Worm (Caenorhabditis elegans) whole organism, young adult: ENCODE results near the gene C08E8.1.

Experiments
- B0019.2 ChIP-seq: fragments of 200-800 bp; sonication (Bioruptor generic); conservative IDR thresholded peaks from 2 replicates; pipeline ENCODE4 v1.3.6; 2022; ENCODE audit warnings: missing genetic modification reagents, missing genetic modification characterization, missing compliant biosample characterization
- B0261.1 ChIP-seq: sonication (generic microtip); optimal IDR thresholded peaks from 2 replicates; lab custom pipeline; 2016; ENCODE audit warnings: mild to moderate bottlenecking, missing genetic modification characterization, moderate library complexity, missing compliant biosample characterization
- B0336.3 ChIP-seq: fragments of 200-800 bp; sonication (Bioruptor generic); IDR thresholded peaks from 2 replicates; pipeline ENCODE4 v1.3.6; 2022; ENCODE audit warnings: missing genetic modification characterization, missing compliant biosample characterization
- C06A6.2 ChIP-seq: fragments of 200-800 bp; sonication (Bioruptor generic); conservative IDR thresholded peaks from 2 replicates; pipeline ENCODE4 v1.3.6; 2022; ENCODE audit warnings: missing genetic modification characterization, missing compliant biosample characterization
- C17E4.6 ChIP-seq: fragments of 200-800 bp; sonication (Bioruptor generic); IDR thresholded peaks from 2 replicates; pipeline ENCODE4 v1.3.6; 2022; ENCODE audit warnings: missing genetic modification reagents, missing genetic modification characterization, missing compliant biosample characterization
- F22D6.2 ChIP-seq: sonication (generic microtip); optimal IDR thresholded peaks from 2 replicates; lab custom pipeline; 2016; ENCODE audit warnings: mild to moderate bottlenecking, missing genetic modification characterization, missing compliant biosample characterization
- F33H1.4 ChIP-seq: fragments of 200-800 bp; sonication (Bioruptor generic); IDR thresholded peaks from 2 replicates; pipeline ENCODE4 v1.3.6; 2022; ENCODE audit warnings: missing genetic modification reagents, missing genetic modification characterization, missing compliant biosample characterization
- F49E8.2 ChIP-seq: sonication (generic microtip); optimal IDR thresholded peaks from 3 replicates; lab custom pipeline; 2017; ENCODE audit warnings: missing genetic modification characterization, mild to moderate bottlenecking, missing compliant biosample characterization, antibody characterized with exemption, moderate library complexity; ENCODE audit not compliant: insufficient read depth
- Y53F4B.3 ChIP-seq: fragments of 200-800 bp; sonication (Bioruptor generic); IDR thresholded peaks from 2 replicates; pipeline ENCODE4 v1.3.6; 2022; ENCODE audit warnings: missing genetic modification reagents, missing genetic modification characterization, missing compliant biosample characterization
- ZK185.1 ChIP-seq: sonication (generic microtip); optimal IDR thresholded peaks from 2 replicates; lab custom pipeline; 2016; ENCODE audit warnings: mild to moderate bottlenecking, missing genetic modification characterization, missing compliant biosample characterization; ENCODE audit not compliant: poor library complexity, severe bottlenecking
- aptf-3 ChIP-seq: fragments of 200-800 bp; sonication (Bioruptor generic); IDR thresholded peaks from 2 replicates; pipeline ENCODE4 v1.3.6; 2022; ENCODE audit warnings: missing genetic modification characterization, missing compliant biosample characterization
- bed-2 ChIP-seq: fragments of 200-800 bp; sonication (Bioruptor generic); IDR thresholded peaks from 2 replicates; pipeline ENCODE4 v1.3.6; 2022; ENCODE audit warnings: missing genetic modification reagents, missing genetic modification characterization, missing compliant biosample characterization
- ceh-58 ChIP-seq: fragments of 200-800 bp; sonication (Bioruptor generic); IDR thresholded peaks from 2 replicates; pipeline ENCODE4 v1.3.6; 2022; ENCODE audit warnings: missing genetic modification characterization, missing compliant biosample characterization
- ceh-91 ChIP-seq: fragments of 200-800 bp; sonication (Bioruptor generic); IDR thresholded peaks from 2 replicates; pipeline ENCODE4 v1.3.6; 2022; ENCODE audit warnings: missing genetic modification reagents, missing genetic modification characterization, missing compliant biosample characterization
- dox-1 ChIP-seq: fragments of 200-800 bp; sonication (Bioruptor generic); IDR thresholded peaks from 2 replicates; pipeline ENCODE4 v1.3.6; 2022; ENCODE audit warnings: missing genetic modification reagents, missing genetic modification characterization, missing compliant biosample characterization
- ekl-4 ChIP-seq: fragments of 200-800 bp; sonication (Bioruptor generic); IDR thresholded peaks from 2 replicates; pipeline ENCODE4 v1.3.6; 2022; ENCODE audit warnings: missing genetic modification reagents, missing genetic modification characterization, missing compliant biosample characterization
- fkh-3 ChIP-seq: sonication (generic microtip); optimal IDR thresholded peaks from 2 replicates; lab custom pipeline; 2016; ENCODE audit warnings: mild to moderate bottlenecking, missing genetic modification characterization, missing compliant biosample characterization
- him-1 ChIP-seq: sonication (generic microtip); optimal IDR thresholded peaks from 2 replicates; lab custom pipeline; 2016; ENCODE audit warnings: missing genotype, missing genetic modification reagents, missing genetic modification characterization, missing compliant biosample characterization
- hmg-20 ChIP-seq: fragments of 200-800 bp; sonication (Bioruptor generic); IDR thresholded peaks from 2 replicates; pipeline ENCODE4 v1.3.6; 2022; ENCODE audit warnings: missing genetic modification reagents, missing genetic modification characterization, missing compliant biosample characterization
- hrde-1 ChIP-seq: sonication (generic microtip); optimal IDR thresholded peaks from 2 replicates; lab custom pipeline; 2016; ENCODE audit warnings: missing genetic modification characterization, mild to moderate bottlenecking, missing compliant biosample characterization, moderate library complexity, missing genotype, missing genetic modification reagents, borderline replicate concordance
- hsf-1 ChIP-seq: fragments of 200-800 bp; sonication (Bioruptor generic); IDR thresholded peaks from 2 replicates; pipeline ENCODE4 v1.3.6; 2022; ENCODE audit warnings: missing genetic modification reagents, missing genetic modification characterization, missing compliant biosample characterization
- lin-26 ChIP-seq: fragments of 200-800 bp; sonication (Bioruptor generic); IDR thresholded peaks from 2 replicates; pipeline ENCODE4 v1.3.6; 2022; ENCODE audit warnings: missing genetic modification reagents, missing genetic modification characterization, missing compliant biosample characterization
- lin-35 ChIP-seq, 3 experiments: fragments of 150-350 bp in 2 of 3; sonication (generic microtip) in 1 of 3; optimal IDR thresholded peaks; 2 replicates each; lab custom pipeline; 2014 to 2018; ENCODE audit warnings: missing biosample characterization in 3 of 3, missing genetic modification characterization in 3 of 3, missing genetic modification reagents in 3 of 3
- lin-40 ChIP-seq: sonication (generic microtip); optimal IDR thresholded peaks from 2 replicates; lab custom pipeline; 2016; ENCODE audit warnings: missing genetic modification characterization, mild to moderate bottlenecking, missing compliant biosample characterization, missing genotype, missing genetic modification reagents
- madf-6 ChIP-seq: fragments of 200-800 bp; sonication (Bioruptor generic); IDR thresholded peaks from 2 replicates; pipeline ENCODE4 v1.3.6; 2022; ENCODE audit warnings: missing genetic modification reagents, missing genetic modification characterization, missing compliant biosample characterization
- nhr-179 ChIP-seq: sonication (generic microtip); optimal IDR thresholded peaks from 2 replicates; lab custom pipeline; 2016; ENCODE audit warnings: mild to moderate bottlenecking, missing genetic modification characterization, missing compliant biosample characterization
- nhr-90 ChIP-seq: sonication (generic microtip); optimal IDR thresholded peaks from 2 replicates; lab custom pipeline; 2016; ENCODE audit warnings: missing genotype, mild to moderate bottlenecking, missing genetic modification characterization, missing compliant biosample characterization
- pha-4 ChIP-seq: fragments of 150-350 bp; sonication (generic microtip); optimal IDR thresholded peaks from 2 replicates; lab custom pipeline; 2014; ENCODE audit warnings: missing biosample characterization, missing genetic modification reagents, missing genetic modification characterization
- rpc-1 ChIP-seq, 2 experiments: fragments of 150-350 bp in 1 of 2; sonication (generic microtip) in 1 of 2; optimal IDR thresholded peaks; 2 replicates each; lab custom pipeline; 2014 to 2018; ENCODE audit warnings: missing biosample characterization in 1 of 2, missing genetic modification characterization in 1 of 2, missing genetic modification reagents in 1 of 2, missing genotype in 1 of 2
- snpc-3.4 ChIP-seq: sonication (generic microtip); optimal IDR thresholded peaks from 2 replicates; lab custom pipeline; 2017; ENCODE audit warnings: missing genetic modification characterization, mild to moderate bottlenecking, missing compliant biosample characterization, antibody characterized with exemption, moderate library complexity, missing genotype, missing genetic modification reagents
- tbx-9 ChIP-seq: sonication (generic microtip); optimal IDR thresholded peaks from 2 replicates; lab custom pipeline; 2016; ENCODE audit warnings: borderline replicate concordance, missing genetic modification characterization, inconsistent platforms, missing compliant biosample characterization
- tlf-1 ChIP-seq: fragments of 200-800 bp; sonication (Bioruptor generic); optimal IDR thresholded peaks from 2 replicates; lab custom pipeline; 2018; ENCODE audit warnings: mild to moderate bottlenecking, missing genetic modification characterization, missing compliant biosample characterization
- unc-130 ChIP-seq: sonication (generic microtip); optimal IDR thresholded peaks from 2 replicates; lab custom pipeline; 2016; ENCODE audit warnings: missing genetic modification reagents, missing genetic modification characterization, missing compliant biosample characterization
- unc-62 ChIP-seq: fragments of 150-350 bp; optimal IDR thresholded peaks from 2 replicates; lab custom pipeline; 2014; ENCODE audit warnings: missing biosample characterization, missing genetic modification reagents, missing genetic modification characterization
- zim-3 ChIP-seq: sonication (generic microtip); optimal IDR thresholded peaks from 2 replicates; lab custom pipeline; 2017; ENCODE audit warnings: mild to moderate bottlenecking, missing genetic modification characterization, moderate library complexity, missing compliant biosample characterization
- ztf-18 ChIP-seq: sonication (generic microtip); optimal IDR thresholded peaks from 2 replicates; lab custom pipeline; 2016; ENCODE audit warnings: missing genotype, mild to moderate bottlenecking, missing genetic modification characterization, missing compliant biosample characterization
- ztf-25 ChIP-seq: fragments of 200-800 bp; sonication (Bioruptor generic); IDR thresholded peaks from 2 replicates; pipeline ENCODE4 v1.3.6; 2022; ENCODE audit warnings: missing genetic modification reagents, missing genetic modification characterization, missing compliant biosample characterization

The C08E8.1 gene

DNA sequence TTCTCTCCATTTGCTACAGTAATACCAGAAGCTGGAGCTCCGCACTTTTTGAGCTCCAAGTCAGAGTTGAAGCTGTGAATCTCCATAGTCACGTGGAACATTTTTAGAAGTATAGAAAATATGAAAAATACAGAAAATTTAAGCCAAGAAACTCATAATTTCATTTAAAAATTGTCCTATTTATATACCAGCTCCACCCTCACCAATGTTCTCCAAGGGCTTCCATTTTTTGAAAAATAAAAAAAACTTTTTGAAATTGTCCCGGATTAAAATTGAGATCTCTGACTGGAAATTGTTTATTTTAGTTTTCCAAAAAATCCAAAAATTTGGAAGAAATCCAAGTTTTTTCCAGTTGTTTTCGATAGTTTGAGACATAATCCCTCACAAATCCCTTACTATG, 2.4 kb downstream of the C08E8.1 start, which contains the start of gene C08E8.5:
Gene C08E8.5 (minus strand): TSS at position 101 of the 400 bp plus-strand sequence.
- TF ChIP-seq F22D6.2 (no peak), F33H1.4 (GFP tag; lab: Robert Waterston, UW) (no peak), Y53F4B.3 (no peak), dox-1 (GFP tag; lab: Robert Waterston, UW) (no peak), nhr-90 (tag; lab: Kevin White, UChicago) (no peak), bed-2 (no peak), rpc-1 (optimal IDR thresholded peaks at IDR 0.05; lab: Kevin White, UChicago) (no peak), rpc-1 (tag; optimal IDR thresholded peaks at IDR 0.05; lab: Kevin White, UChicago) (no peak), madf-6 (GFP tag; lab: Robert Waterston, UW) (no peak), ceh-58 (GFP tag; lab: Robert Waterston, UW) (no peak), C17E4.6 (GFP tag; lab: Robert Waterston, UW) (no peak)
- TF ChIP-seq, all 124 proteins: peak for 0

DNA sequence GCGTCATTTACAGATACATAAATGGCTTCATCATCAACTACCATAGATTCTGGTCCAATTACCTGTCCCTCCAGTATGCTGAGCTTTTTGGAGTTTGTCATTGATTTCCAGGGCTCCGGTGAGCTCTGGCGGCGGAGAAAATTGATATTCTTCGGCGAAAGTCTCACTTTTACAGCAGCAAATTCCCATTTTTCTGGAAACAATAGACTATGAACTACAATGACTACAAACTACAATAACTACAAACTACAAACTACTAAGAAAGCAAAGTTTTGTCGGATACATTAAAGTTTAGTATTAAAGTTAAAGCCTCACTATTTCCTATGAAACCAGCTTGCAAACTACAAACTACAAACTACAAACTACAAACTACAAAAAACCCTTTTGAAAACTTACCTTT, 6.6 kb downstream of the C08E8.1 start, which contains the start of gene C08E8.2:
Gene C08E8.2 (minus strand): TSS at position 101 of the 400 bp plus-strand sequence.
- TF ChIP-seq ztf-18 (no peak), tbx-9 (tag; lab: Kevin White, UChicago) (no peak), B0336.3 (GFP tag; lab: Robert Waterston, UW) (no peak), ztf-25 (GFP tag; lab: Robert Waterston, UW) (no peak), fkh-3 (no peak), tlf-1 (GFP tag; lab: Kevin White, UChicago) (no peak), ceh-91 (no peak), him-1 (tag; lab: Kevin White, UChicago) (no peak), zim-3 (tag; lab: Kevin White, UChicago) (no peak), lin-35 (GFP tag; optimal IDR thresholded peaks at IDR 0.05; lab: Kevin White, UChicago) (no peak), ZK185.1 (tag; lab: Kevin White, UChicago) (no peak), hmg-20 (GFP tag; lab: Robert Waterston, UW) (no peak), snpc-3.4 (tag; lab: Kevin White, UChicago) (no peak), hsf-1 (GFP tag; lab: Robert Waterston, UW) (no peak), hrde-1 (tag; lab: Kevin White, UChicago) (no peak), F49E8.2 (tag; lab: Kevin White, UChicago) (no peak), Y53F4B.3 (no peak), aptf-3 (GFP tag; lab: Robert Waterston, UW) (no peak)

- no peak for TF ChIP-seq B0019.2
- TF ChIP-seq B0261.1 (tag; lab: Kevin White, UChicago): no peak
- TF ChIP-seq ekl-4 (GFP tag; lab: Robert Waterston, UW): no peak
- no peak for TF ChIP-seq lin-40 (tag; lab: Kevin White, UChicago)
These were observed 8.0 kb downstream of the C08E8.1 start for ce11 chrV:18354299-18354698.

DNA sequence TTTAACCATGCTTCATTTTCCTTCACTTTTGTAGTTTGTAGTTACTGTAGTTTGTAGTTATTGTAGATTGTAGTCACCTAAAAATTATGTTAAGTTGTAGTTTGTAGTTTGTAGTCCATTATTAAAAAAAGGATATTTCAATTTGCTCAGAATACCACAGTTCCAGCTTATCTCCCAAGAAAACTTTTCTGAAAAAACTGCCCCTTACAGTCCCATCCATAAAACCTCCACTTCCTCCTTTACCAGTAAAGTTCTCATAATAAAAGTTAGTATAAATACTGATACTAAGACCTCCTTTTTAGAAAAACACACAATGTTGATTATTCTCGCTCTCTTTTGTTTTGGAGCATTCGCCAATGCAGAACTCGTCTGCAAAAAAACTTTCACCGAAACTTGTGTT, 11.6 kb downstream of the C08E8.1 start, which contains the start of gene C08E8.11:
Gene C08E8.11 (plus strand): TSS at position 301 of the 400 bp plus-strand sequence.
- TF ChIP-seq C06A6.2 (GFP tag; lab: Robert Waterston, UW) (no peak), nhr-179 (tag; lab: Kevin White, UChicago) (no peak), ZK185.1 (tag; lab: Kevin White, UChicago) (no peak), unc-62 (GFP tag; lab: Kevin White, UChicago) (no peak), lin-26 (GFP tag; lab: Robert Waterston, UW) (no peak), pha-4 (tag; lab: Kevin White, UChicago) (no peak), unc-130 (no peak)
- TF ChIP-seq, all 124 proteins: peak for 0
